Worm (Caenorhabditis elegans): ENCODE measurements around the gene ahsa-1.

ahsa-1 gene

DNA sequence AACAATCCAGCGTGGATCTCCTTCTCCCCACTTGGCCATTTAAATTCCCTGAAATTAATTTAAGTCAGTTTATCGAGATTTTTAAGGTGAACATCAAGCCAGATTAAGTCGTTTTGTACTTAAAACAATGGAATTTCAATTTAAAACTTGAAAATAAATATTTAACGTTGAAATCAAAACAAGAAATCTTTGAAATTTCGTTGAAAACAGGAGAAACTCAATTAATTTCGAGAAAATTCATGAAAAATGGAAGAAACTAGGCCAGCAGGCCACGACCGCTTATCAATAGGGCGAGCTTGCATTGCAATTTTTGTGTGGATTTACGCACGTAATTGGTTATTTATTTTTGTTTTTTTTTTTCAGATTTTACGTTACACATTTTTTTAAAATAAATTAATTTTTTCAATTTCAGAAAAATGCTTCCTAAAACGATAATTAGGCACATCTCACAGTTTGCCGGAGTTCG lies at the start of gene ahsa-1, which contains the start of gene C01G10.7:
Gene ahsa-1, minus strand, starts transcription at position 51 of the 466 bp plus-strand sequence.
Gene C01G10.7, plus strand, starts transcription at position 413 of the 466 bp plus-strand sequence.
- TF ChIP-seq ZK546.5 (tag; optimal IDR thresholded peaks at IDR 0.05) (peak; percentile 42), snpc-4 (tag; optimal IDR thresholded peaks at IDR 0.05) (peak; percentile 81), Y55F3AM.14 (GFP tag; optimal IDR thresholded peaks at IDR 0.05) (no peak), elt-3 (tag; optimal IDR thresholded peaks at IDR 0.05) (no peak), zag-1 (tag; optimal IDR thresholded peaks at IDR 0.05) (peak; percentile 30), C34F6.9 (tag; optimal IDR thresholded peaks at IDR 0.05) (peak; percentile 98), peb-1 (tag; optimal IDR thresholded peaks at IDR 0.05) (no peak), dmd-4 (tag; optimal IDR thresholded peaks at IDR 0.05) (no peak), sma-3 (GFP tag; optimal IDR thresholded peaks at IDR 0.05) (peak; percentile 95), nhr-11 (tag; optimal IDR thresholded peaks at IDR 0.05) (no peak), elt-1 (tag; optimal IDR thresholded peaks at IDR 0.05) (no peak), ceh-82 (tag; optimal IDR thresholded peaks at IDR 0.05) (peak; percentile 15), nhr-77 (tag; optimal IDR thresholded peaks at IDR 0.05) (peak; percentile 78), nhr-237 (tag; optimal IDR thresholded peaks at IDR 0.05) (peak; percentile 23), ztf-11 (tag; optimal IDR thresholded peaks at IDR 0.05) (no peak), nhr-6 (tag; optimal IDR thresholded peaks at IDR 0.05) (no peak), blmp-1 (tag; optimal IDR thresholded peaks at IDR 0.05; ENCODE audit: insufficient read depth) (peak; percentile 64), mdl-1 (tag; optimal IDR thresholded peaks at IDR 0.05) (peak in 1 of 2 experiments; percentile 6), F13H6.1 (tag; optimal IDR thresholded peaks at IDR 0.05) (peak; percentile 86), nhr-10 (tag; optimal IDR thresholded peaks at IDR 0.05) (no peak), nhr-23 (tag; optimal IDR thresholded peaks at IDR 0.05) (no peak), unc-39 (tag; optimal IDR thresholded peaks at IDR 0.05) (no peak), mbf-1 (tag; optimal IDR thresholded peaks at IDR 0.05) (no peak), nhr-25 (tag; optimal IDR thresholded peaks at IDR 0.05) (no peak), aly-2 (tag; optimal IDR thresholded peaks at IDR 0.05) (no peak), lsy-2 (tag; optimal IDR thresholded peaks at IDR 0.05) (peak; percentile 76 to 93), mab-5 (tag; optimal IDR thresholded peaks at IDR 0.05) (peak; percentile 80), ama-1 (optimal IDR thresholded peaks at IDR 0.05) (no peak), ceh-16 (tag; optimal IDR thresholded peaks at IDR 0.05) (peak; percentile 36), alr-1 (tag; optimal IDR thresholded peaks at IDR 0.05) (no peak), sma-9 (GFP tag; optimal IDR thresholded peaks at IDR 0.05) (peak; percentile 88), sma-9 (tag; optimal IDR thresholded peaks at IDR 0.05) (no peak), egl-27 (tag; optimal IDR thresholded peaks at IDR 0.05) (peak; percentile 52), crh-2 (tag; optimal IDR thresholded peaks at IDR 0.05) (peak; percentile 94), ztf-4 (tag; optimal IDR thresholded peaks at IDR 0.05) (peak; percentile 79), unc-62 (GFP tag; optimal IDR thresholded peaks at IDR 0.05) (no peak), nhr-129 (tag; optimal IDR thresholded peaks at IDR 0.05) (peak; percentile 78), fos-1 (tag; optimal IDR thresholded peaks at IDR 0.05) (peak; percentile 80), ztf-1 (GFP tag; conservative IDR thresholded peaks at IDR 0.05) (no peak), sem-4 (tag; optimal IDR thresholded peaks at IDR 0.05) (peak; percentile 76), skn-1 (tag; optimal IDR thresholded peaks at IDR 0.05) (peak; percentile 56), unc-55 (GFP tag; optimal IDR thresholded peaks at IDR 0.05) (peak; percentile 98), gmeb-1 (tag; optimal IDR thresholded peaks at IDR 0.05) (peak; percentile 81), lin-13 (GFP tag; optimal IDR thresholded peaks at IDR 0.05) (peak; percentile 86), R02D3.7 (tag; optimal IDR thresholded peaks at IDR 0.05) (peak; percentile 88), lin-39 (tag; optimal IDR thresholded peaks at IDR 0.05) (no peak), nhr-12 (tag; optimal IDR thresholded peaks at IDR 0.05) (no peak), lin-11 (tag; optimal IDR thresholded peaks at IDR 0.05) (peak; percentile 47), nhr-21 (tag; optimal IDR thresholded peaks at IDR 0.05) (no peak)
